Fruit fly (Drosophila melanogaster) whole organism, embryonic: ENCODE results near the gene CG43051.

Experiments used
- BEAF-32 ChIP-seq: fragments of 200-800 bp; sonication (Bioruptor generic); optimal IDR thresholded peaks from 3 replicates; lab custom pipeline; 2017; ENCODE audit warnings: missing biosample characterization, missing genetic modification characterization, mild to moderate bottlenecking, moderate library complexity, missing genetic modification reagents
- Bdp1 ChIP-seq: fragments of 200-800 bp; sonication (Bioruptor generic); optimal IDR thresholded peaks from 3 replicates; lab custom pipeline; 2016; ENCODE audit warnings: missing biosample characterization, missing genetic modification characterization
- CG10366 ChIP-seq: fragments of 200-800 bp; sonication (Bioruptor generic); IDR thresholded peaks from 2 replicates; pipeline ENCODE4 v1.3.6; 2022; ENCODE audit warnings: missing biosample characterization, missing genetic modification characterization
- CG10543 ChIP-seq: fragments of 200-800 bp; sonication (Bioruptor generic); optimal IDR thresholded peaks from 3 replicates; lab custom pipeline; 2017; ENCODE audit warnings: missing biosample characterization, mild to moderate bottlenecking, missing genetic modification characterization, moderate library complexity
- CG12299 ChIP-seq: fragments of 200-800 bp; sonication (Bioruptor generic); optimal IDR thresholded peaks from 2 replicates; lab custom pipeline; 2018; ENCODE audit warnings: missing biosample characterization, mild to moderate bottlenecking, missing genetic modification characterization
- CG14050 ChIP-seq: fragments of 200-800 bp; sonication (Bioruptor generic); IDR thresholded peaks from 3 replicates; pipeline ENCODE4 v1.3.6; 2022; ENCODE audit warnings: missing biosample characterization, missing genetic modification characterization
- CG14710 ChIP-seq: fragments of 200-800 bp; sonication (Bioruptor generic); optimal IDR thresholded peaks from 3 replicates; lab custom pipeline; 2019; ENCODE audit warnings: missing biosample characterization, mild to moderate bottlenecking, missing genetic modification characterization, moderate library complexity
- CG15073 ChIP-seq: fragments of 200-800 bp; sonication (Bioruptor generic); optimal IDR thresholded peaks from 2 replicates; lab custom pipeline; 2016; ENCODE audit warnings: missing biosample characterization, missing genetic modification characterization
- CG1529 ChIP-seq: fragments of 200-800 bp; sonication (Bioruptor generic); optimal IDR thresholded peaks from 3 replicates; lab custom pipeline; 2018; ENCODE audit warnings: missing biosample characterization, missing genetic modification characterization
- CG16779 ChIP-seq: fragments of 200-800 bp; sonication (Bioruptor generic); IDR thresholded peaks from 2 replicates; pipeline ENCODE4 v1.3.6; 2022; ENCODE audit warnings: missing biosample characterization, missing genetic modification characterization
- CG17328 ChIP-seq: fragments of 200-800 bp; sonication (Bioruptor generic); IDR thresholded peaks from 2 replicates; pipeline ENCODE4 v1.3.6; 2022; ENCODE audit warnings: missing biosample characterization, missing genetic modification characterization
- CG17385 ChIP-seq: fragments of 200-800 bp; sonication (Bioruptor generic); optimal IDR thresholded peaks from 3 replicates; lab custom pipeline; 2018; ENCODE audit warnings: missing biosample characterization, mild to moderate bottlenecking, missing genetic modification characterization
- CG2678 ChIP-seq: fragments of 200-800 bp; sonication (Bioruptor generic); optimal IDR thresholded peaks from 3 replicates; lab custom pipeline; 2019; ENCODE audit warnings: missing biosample characterization, mild to moderate bottlenecking, missing genetic modification characterization, moderate library complexity
- CG2875 ChIP-seq: fragments of 200-800 bp; sonication (Bioruptor generic); optimal IDR thresholded peaks from 2 replicates; lab custom pipeline; 2017; ENCODE audit warnings: missing biosample characterization, mild to moderate bottlenecking, missing genetic modification characterization, missing genetic modification reagents
- CG33557 ChIP-seq: fragments of 200-800 bp; sonication (Bioruptor generic); optimal IDR thresholded peaks from 2 replicates; lab custom pipeline; 2019; ENCODE audit warnings: missing biosample characterization, mild to moderate bottlenecking, missing genetic modification characterization, moderate library complexity
- CG4424 ChIP-seq: fragments of 200-800 bp; sonication (Bioruptor generic); optimal IDR thresholded peaks from 3 replicates; lab custom pipeline; 2016; ENCODE audit warnings: missing biosample characterization, missing genetic modification characterization
- CG4854 ChIP-seq: fragments of 200-800 bp; sonication (Bioruptor generic); optimal IDR thresholded peaks from 2 replicates; lab custom pipeline; 2016; ENCODE audit warnings: missing biosample characterization, missing genetic modification characterization, inconsistent platforms
- CG6272 ChIP-seq: fragments of 200-800 bp; sonication (Bioruptor generic); IDR thresholded peaks from 2 replicates; pipeline ENCODE4 v1.3.6; 2022; ENCODE audit warnings: missing biosample characterization, missing genetic modification characterization
- CG6683 ChIP-seq: fragments of 200-800 bp; sonication (Bioruptor generic); optimal IDR thresholded peaks from 2 replicates; lab custom pipeline; 2017; ENCODE audit warnings: missing biosample characterization, mild to moderate bottlenecking, missing genetic modification characterization, missing genetic modification reagents
- CG7271 ChIP-seq: fragments of 200-800 bp; sonication (Bioruptor generic); optimal IDR thresholded peaks from 2 replicates; lab custom pipeline; 2018; ENCODE audit warnings: missing biosample characterization, mild to moderate bottlenecking, missing genetic modification characterization, moderate library complexity
- CG9609 ChIP-seq: fragments of 200-800 bp; sonication (Bioruptor generic); optimal IDR thresholded peaks from 3 replicates; lab custom pipeline; 2016; ENCODE audit warnings: missing biosample characterization, missing genetic modification characterization
- CG9797 ChIP-seq: fragments of 200-800 bp; sonication (Bioruptor generic); optimal IDR thresholded peaks from 3 replicates; lab custom pipeline; 2018; ENCODE audit warnings: missing biosample characterization, mild to moderate bottlenecking, missing genetic modification characterization
- Dbx ChIP-seq: fragments of 200-800 bp; sonication (Bioruptor generic); IDR thresholded peaks from 3 replicates; pipeline ENCODE4 v1.3.6; 2022; ENCODE audit warnings: missing biosample characterization, missing genetic modification characterization
- Doc3 ChIP-seq: fragments of 200-800 bp; sonication (Bioruptor generic); IDR thresholded peaks from 3 replicates; pipeline ENCODE4 v1.3.6; 2022; ENCODE audit warnings: missing biosample characterization, missing genetic modification characterization; ENCODE audit not compliant: partially characterized antibody
- HLH54F ChIP-seq: fragments of 200-800 bp; sonication (Bioruptor generic); optimal IDR thresholded peaks from 3 replicates; lab custom pipeline; 2016; ENCODE audit warnings: missing biosample characterization, missing genetic modification characterization
- Hr39 ChIP-seq: fragments of >200 bp; optimal IDR thresholded peaks from 2 replicates; lab custom pipeline; 2017
- Hr78 ChIP-seq, 2 experiments: fragments of 200-800 bp in 1 of 2; fragments of >200 bp in 1 of 2; sonication (Bioruptor generic) in 1 of 2; optimal IDR thresholded peaks; 2 replicates each; lab custom pipeline; 2017 to 2019; ENCODE audit warnings: missing biosample characterization in 2 of 2, missing genetic modification characterization in 2 of 2, mild to moderate bottlenecking in 1 of 2, moderate library complexity in 1 of 2
- Meics ChIP-seq: fragments of 200-800 bp; sonication (Bioruptor generic); optimal IDR thresholded peaks from 2 replicates; lab custom pipeline; 2017; ENCODE audit warnings: missing biosample characterization, mild to moderate bottlenecking, missing genetic modification characterization
- Mes4 ChIP-seq: fragments of 200-800 bp; sonication (Bioruptor generic); optimal IDR thresholded peaks from 2 replicates; lab custom pipeline; 2016; ENCODE audit warnings: missing biosample characterization, missing genetic modification characterization
- Mrtf ChIP-seq: fragments of 200-800 bp; sonication (Bioruptor generic); IDR thresholded peaks from 3 replicates; pipeline ENCODE4 v1.3.6; 2022; ENCODE audit warnings: missing biosample characterization, missing genetic modification characterization
- Oaz ChIP-seq: fragments of 200-800 bp; sonication (Bioruptor generic); IDR thresholded peaks from 2 replicates; pipeline ENCODE4 v1.3.6; 2022; ENCODE audit warnings: missing biosample characterization, missing genetic modification characterization
- Pdp1 ChIP-seq, 2 experiments: fragments of 200-800 bp; sonication (Bioruptor generic); optimal IDR thresholded peaks; 3 replicates each; lab custom pipeline; 2016; ENCODE audit warnings: missing biosample characterization in 2 of 2, missing genetic modification characterization in 2 of 2, mild to moderate bottlenecking in 1 of 2, moderate library complexity in 1 of 2
- Sry-β ChIP-seq: fragments of 200-800 bp; sonication (Bioruptor generic); optimal IDR thresholded peaks from 2 replicates; lab custom pipeline; 2018; ENCODE audit warnings: missing biosample characterization, mild to moderate bottlenecking, missing genetic modification characterization, moderate library complexity
- Xbp1 ChIP-seq: fragments of 200-800 bp; sonication (Bioruptor generic); optimal IDR thresholded peaks from 3 replicates; lab custom pipeline; 2016; ENCODE audit warnings: missing biosample characterization, mild to moderate bottlenecking, missing genetic modification characterization
- ara ChIP-seq: fragments of 200-800 bp; sonication (Bioruptor generic); IDR thresholded peaks from 2 replicates; pipeline ENCODE4 v1.3.6; 2022; ENCODE audit warnings: missing biosample characterization, missing genetic modification characterization
- caup ChIP-seq: fragments of 200-800 bp; sonication (Bioruptor generic); optimal IDR thresholded peaks from 3 replicates; lab custom pipeline; 2017; ENCODE audit warnings: missing biosample characterization, mild to moderate bottlenecking, missing genetic modification characterization, moderate library complexity; ENCODE audit not compliant: severe bottlenecking
- cg ChIP-seq: fragments of 200-800 bp; sonication (Bioruptor generic); optimal IDR thresholded peaks from 3 replicates; lab custom pipeline; 2019; ENCODE audit warnings: missing biosample characterization, mild to moderate bottlenecking, missing genetic modification characterization, moderate library complexity
- cwo ChIP-seq: fragments of 200-800 bp; sonication (Bioruptor generic); optimal IDR thresholded peaks from 3 replicates; lab custom pipeline; 2017; ENCODE audit warnings: missing biosample characterization, missing genetic modification characterization, mild to moderate bottlenecking, moderate library complexity, missing genetic modification reagents
- en ChIP-seq: fragments of 200-800 bp; sonication (Bioruptor generic); optimal IDR thresholded peaks from 2 replicates; lab custom pipeline; 2016; ENCODE audit warnings: missing biosample characterization, missing genetic modification characterization
- fru ChIP-seq: fragments of >200 bp; optimal IDR thresholded peaks from 2 replicates; lab custom pipeline; 2017
- gcm ChIP-seq: fragments of 200-800 bp; sonication (Bioruptor generic); optimal IDR thresholded peaks from 2 replicates; lab custom pipeline; 2019; ENCODE audit warnings: missing biosample characterization, mild to moderate bottlenecking, missing genetic modification characterization, moderate library complexity
- gfzf ChIP-seq: fragments of 200-800 bp; sonication (Bioruptor generic); optimal IDR thresholded peaks from 2 replicates; lab custom pipeline; 2016; ENCODE audit warnings: missing biosample characterization, mild to moderate bottlenecking, missing genetic modification characterization, moderate library complexity
- gsb-n ChIP-seq: fragments of 200-800 bp; sonication (Bioruptor generic); optimal IDR thresholded peaks from 3 replicates; lab custom pipeline; 2018; ENCODE audit warnings: missing biosample characterization, mild to moderate bottlenecking, missing genetic modification characterization
- her ChIP-seq: fragments of 200-800 bp; sonication (Bioruptor generic); optimal IDR thresholded peaks from 2 replicates; lab custom pipeline; 2016; ENCODE audit warnings: missing biosample characterization, missing genetic modification characterization
- oc ChIP-seq: fragments of 200-800 bp; sonication (Bioruptor generic); optimal IDR thresholded peaks from 2 replicates; lab custom pipeline; 2018; ENCODE audit warnings: missing biosample characterization, mild to moderate bottlenecking, missing genetic modification characterization, moderate library complexity
- pan ChIP-seq, 4 experiments: fragments of >200 bp in 3 of 4; fragments of 200-800 bp in 1 of 4; sonication (Bioruptor generic) in 1 of 4; optimal IDR thresholded peaks in 3 of 4; IDR thresholded peaks in 1 of 4; 2 replicates each; pipeline versions ENCODE4 v1.3.6 to Lab custom; 2017 to 2022; ENCODE audit warnings: missing biosample characterization in 2 of 4, missing genetic modification characterization in 2 of 4, mixed read lengths in 1 of 4
- pb ChIP-seq: fragments of 200-800 bp; sonication (Bioruptor generic); optimal IDR thresholded peaks from 3 replicates; lab custom pipeline; 2016; ENCODE audit warnings: missing biosample characterization, missing genetic modification characterization
- sim ChIP-seq: fragments of 200-800 bp; sonication (Bioruptor generic); IDR thresholded peaks from 2 replicates; pipeline ENCODE4 v1.3.6; 2022; ENCODE audit warnings: missing biosample characterization, missing genetic modification characterization
- wek ChIP-seq: fragments of 200-800 bp; sonication (Bioruptor generic); optimal IDR thresholded peaks from 3 replicates; lab custom pipeline; 2018; ENCODE audit warnings: missing biosample characterization, mild to moderate bottlenecking, missing genetic modification characterization, moderate library complexity
- yki ChIP-seq: fragments of >200 bp; optimal IDR thresholded peaks from 3 replicates; lab custom pipeline; 2018
- zfh1 ChIP-seq: fragments of 200-800 bp; sonication (Bioruptor generic); IDR thresholded peaks from 3 replicates; pipeline ENCODE4 v1.3.6; 2022; ENCODE audit warnings: missing biosample characterization, missing genetic modification characterization

Gene CG43051

dm6 chr2L:12463037-12463436 is 44.7 kb upstream of the CG43051 start (continued):
- TF ChIP-seq CG15073 (GFP tag; lab: Kevin White, UChicago) (no peak), CG1529 (GFP tag; lab: Kevin White, UChicago) (no peak), CG9609 (GFP tag; lab: Kevin White, UChicago) (no peak), CG16779 (no peak), HLH54F (GFP tag; lab: Kevin White, UChicago) (no peak), Dbx (GFP tag; lab: Robert Waterston, UW) (no peak), sim (GFP tag; lab: Robert Waterston, UW) (no peak), gsb-n (no peak), CG7271 (peak; percentile 10), CG33557 (no peak), oc (tag; lab: Kevin White, UChicago) (no peak), Sry-β (GFP tag; lab: Kevin White, UChicago) (no peak), CG14710 (tag; lab: Kevin White, UChicago) (no peak), CG2875 (GFP tag; lab: Kevin White, UChicago) (no peak), CG17328 (GFP tag; lab: Robert Waterston, UW) (no peak), caup (GFP tag; lab: Kevin White, UChicago) (no peak), BEAF-32 (GFP tag; lab: Kevin White, UChicago) (no peak), CG10366 (GFP tag; lab: Robert Waterston, UW) (no peak), Meics (GFP tag; lab: Kevin White, UChicago) (peak; percentile 20), Pdp1 (GFP tag; optimal IDR thresholded peaks at IDR 0.05; lab: Kevin White, UChicago) (peak in 1 of 2 experiments; percentile 83), Oaz (GFP tag; lab: Robert Waterston, UW) (no peak), CG4424 (GFP tag; lab: Kevin White, UChicago) (no peak), Mrtf (GFP tag; lab: Robert Waterston, UW) (no peak), CG2678 (tag; lab: Kevin White, UChicago) (peak; percentile 58), Doc3 (no peak), CG14050 (GFP tag; lab: Robert Waterston, UW) (no peak), gcm (GFP tag; lab: Kevin White, UChicago) (no peak), Bdp1 (GFP tag; lab: Kevin White, UChicago) (no peak), gfzf (GFP tag; lab: Kevin White, UChicago) (no peak), CG12299 (tag; lab: Kevin White, UChicago) (peak; percentile 4), pb (no peak), zfh1 (no peak), CG6272 (GFP tag; lab: Robert Waterston, UW) (no peak), Hr39 (lab: Kevin White, UChicago) (no peak), CG6683 (GFP tag; lab: Kevin White, UChicago) (peak; percentile 3), yki (no peak), pan (optimal IDR thresholded peaks at IDR 0.05; lab: Kevin White, UChicago) (no peak), pan (GFP tag; optimal IDR thresholded peaks at IDR 0.05 in 1 of 2, IDR thresholded peaks at IDR 0.05 in 1 of 2) (peak in 1 of 2 experiments; percentile 36), en (GFP tag; lab: Kevin White, UChicago) (no peak), Mes4 (GFP tag; lab: Kevin White, UChicago) (no peak), cwo (GFP tag; lab: Kevin White, UChicago) (peak; percentile 48), her (GFP tag; lab: Kevin White, UChicago) (no peak), Hr78 (GFP tag; optimal IDR thresholded peaks at IDR 0.05; lab: Kevin White, UChicago) (no peak), cg (GFP tag; lab: Kevin White, UChicago) (no peak), CG17385 (GFP tag; lab: Kevin White, UChicago) (peak; percentile 17), CG10543 (GFP tag; lab: Kevin White, UChicago) (peak; percentile 67), Xbp1 (GFP tag; lab: Kevin White, UChicago) (no peak), wek (GFP tag; lab: Kevin White, UChicago) (peak; percentile 69), CG9797 (no peak), CG4854 (GFP tag; lab: Kevin White, UChicago) (no peak), fru (lab: Kevin White, UChicago) (no peak), ara (no peak)
